Worm (Caenorhabditis elegans) whole organism, young adult: ENCODE results near the gene mut-15.

Experiments
- B0035.1 ChIP-seq: sonication (generic microtip); optimal IDR thresholded peaks from 2 replicates; lab custom pipeline; 2016; ENCODE audit warnings: missing genetic modification characterization, mild to moderate bottlenecking, missing compliant biosample characterization, missing genotype, missing genetic modification reagents
- F52B5.7 ChIP-seq: sonication (generic microtip); optimal IDR thresholded peaks from 2 replicates; lab custom pipeline; 2016; ENCODE audit warnings: mild to moderate bottlenecking, missing genetic modification characterization, missing compliant biosample characterization
- T07F8.4 ChIP-seq: sonication (generic microtip); optimal IDR thresholded peaks from 2 replicates; lab custom pipeline; 2016; ENCODE audit warnings: mild to moderate bottlenecking, missing genetic modification characterization, moderate library complexity, missing compliant biosample characterization
- ama-1 ChIP-seq, 3 experiments: fragments of 150-350 bp in 1 of 3; sonication (generic microtip) in 2 of 3; optimal IDR thresholded peaks; 2 replicates each; lab custom pipeline; 2014 to 2018; ENCODE audit warnings: missing biosample characterization in 2 of 3, missing genetic modification characterization in 2 of 3, missing genetic modification reagents in 2 of 3
- attf-3 ChIP-seq: fragments of 200-800 bp; sonication (Bioruptor generic); conservative IDR thresholded peaks from 2 replicates; pipeline ENCODE4 v1.3.6; 2022; ENCODE audit warnings: missing genetic modification reagents, missing genetic modification characterization, missing compliant biosample characterization
- cebp-2 ChIP-seq: fragments of 200-800 bp; sonication (Bioruptor generic); IDR thresholded peaks from 2 replicates; pipeline ENCODE4 v1.3.6; 2022; ENCODE audit warnings: missing genetic modification characterization, missing compliant biosample characterization
- ceh-91 ChIP-seq: fragments of 200-800 bp; sonication (Bioruptor generic); IDR thresholded peaks from 2 replicates; pipeline ENCODE4 v1.3.6; 2022; ENCODE audit warnings: missing genetic modification reagents, missing genetic modification characterization, missing compliant biosample characterization
- lag-1 ChIP-seq: fragments of 200-800 bp; sonication (Bioruptor generic); IDR thresholded peaks from 2 replicates; pipeline ENCODE4 v1.3.6; 2022; ENCODE audit warnings: missing genetic modification reagents, missing genetic modification characterization, missing compliant biosample characterization
- madf-6 ChIP-seq: fragments of 200-800 bp; sonication (Bioruptor generic); IDR thresholded peaks from 2 replicates; pipeline ENCODE4 v1.3.6; 2022; ENCODE audit warnings: missing genetic modification reagents, missing genetic modification characterization, missing compliant biosample characterization
- pha-4 ChIP-seq: fragments of 150-350 bp; sonication (generic microtip); optimal IDR thresholded peaks from 2 replicates; lab custom pipeline; 2014; ENCODE audit warnings: missing biosample characterization, missing genetic modification reagents, missing genetic modification characterization
- somi-1 ChIP-seq: fragments of 200-800 bp; sonication (Bioruptor generic); optimal IDR thresholded peaks from 2 replicates; lab custom pipeline; 2018; ENCODE audit warnings: mild to moderate bottlenecking, missing genetic modification characterization, missing compliant biosample characterization
- unc-62 ChIP-seq: fragments of 150-350 bp; optimal IDR thresholded peaks from 2 replicates; lab custom pipeline; 2014; ENCODE audit warnings: missing biosample characterization, missing genetic modification reagents, missing genetic modification characterization
- ztf-3 ChIP-seq: fragments of 200-800 bp; sonication (Bioruptor generic); optimal IDR thresholded peaks from 2 replicates; lab custom pipeline; 2018; ENCODE audit warnings: mild to moderate bottlenecking, missing genetic modification characterization, missing compliant biosample characterization

DNA sequence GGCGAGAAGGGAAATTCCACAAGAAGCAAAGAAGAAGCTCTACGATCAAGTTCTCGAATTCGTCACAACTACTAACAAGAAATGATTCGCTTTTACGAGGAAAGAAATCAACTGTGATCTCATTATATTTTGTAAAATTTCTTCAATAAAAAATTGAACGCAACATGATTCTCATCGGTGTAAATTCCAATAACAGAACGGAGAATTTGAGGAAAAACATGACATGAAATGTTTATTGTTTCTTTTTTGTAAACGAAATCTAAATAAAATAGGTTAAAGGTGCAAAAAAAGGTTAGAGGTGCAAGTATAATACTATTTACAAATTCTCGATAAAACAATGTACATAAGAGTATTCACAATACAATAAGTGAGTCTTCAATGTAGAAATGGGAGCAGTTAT is 10.9 kb upstream of the mut-15 start:
- no peak for TF ChIP-seq pha-4
- no peak for TF ChIP-seq unc-62 (GFP tag; lab: Kevin White, UChicago)
- TF ChIP-seq madf-6 (GFP tag; lab: Robert Waterston, UW) = peak; percentile 76
- no peak for TF ChIP-seq ztf-3 (GFP tag; lab: Kevin White, UChicago)
- TF ChIP-seq ceh-91 = no peak
- no peak for TF ChIP-seq somi-1
- TF ChIP-seq B0035.1 = no peak
- no peak for TF ChIP-seq cebp-2
- no peak for TF ChIP-seq ama-1 (optimal IDR thresholded peaks at IDR 0.05; lab: Kevin White, UChicago)
- TF ChIP-seq ama-1 (GFP tag; optimal IDR thresholded peaks at IDR 0.05; lab: Kevin White, UChicago) = peak in 1 of 2 experiments; percentile 49
- no peak for TF ChIP-seq lag-1 (GFP tag; lab: Robert Waterston, UW)
- TF ChIP-seq T07F8.4 = no peak
- no peak for TF ChIP-seq F52B5.7 (tag; lab: Kevin White, UChicago)
- no peak for TF ChIP-seq attf-3 (GFP tag; lab: Robert Waterston, UW)
